Fruit fly (Drosophila melanogaster): ENCODE results near the gene CG12081.

DNA sequence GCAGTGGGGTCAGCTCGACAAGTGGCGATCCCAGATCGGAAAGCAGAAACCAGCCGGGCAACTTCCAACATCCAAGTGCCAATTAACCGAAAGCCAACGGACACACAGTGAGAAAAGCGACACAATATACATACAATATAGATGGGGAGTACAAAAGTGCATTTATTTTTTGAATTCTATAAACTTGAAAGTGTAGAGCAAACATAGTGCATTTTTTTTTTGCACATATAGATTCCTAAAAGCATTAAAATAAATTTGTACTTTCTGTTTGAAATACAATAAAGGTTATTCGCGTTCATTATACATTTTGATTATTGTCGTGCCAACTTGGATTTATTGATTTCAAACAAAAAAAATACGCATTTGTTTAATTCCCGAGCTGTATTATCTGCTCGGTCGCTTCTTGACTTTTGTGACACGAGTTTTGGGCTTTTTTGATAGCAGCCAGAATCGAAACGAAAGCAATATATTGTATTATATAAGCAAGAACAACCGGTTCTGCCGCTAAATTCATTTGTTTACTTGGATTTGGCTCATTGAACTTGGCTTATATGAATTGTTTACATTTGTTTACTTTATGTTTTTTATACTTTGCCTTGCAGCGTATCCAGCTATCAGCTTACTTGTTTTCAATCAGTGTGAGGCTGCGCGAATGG, 15.5 kb upstream of the CG12081 start, which contains the start of gene spirit:
- TF ChIP-seq tj (GFP tag; optimal IDR thresholded peaks at IDR 0.05), result no peak
- TF ChIP-seq CG12768 (GFP tag; optimal IDR thresholded peaks at IDR 0.05), result no peak
- no peak for TF ChIP-seq CG11617 (GFP tag; optimal IDR thresholded peaks at IDR 0.05)
- no peak for TF ChIP-seq CG7045 (GFP tag; optimal IDR thresholded peaks at IDR 0.05)
- TF ChIP-seq CG5204 (GFP tag; optimal IDR thresholded peaks at IDR 0.05), result no peak
